ENCODE assay signal across 5 fruit fly cellular contexts in genomic region chr2L:6851963-6852671, dm6.
TF ChIP-seq lines count a peak whose summit lies in the region.

Gene Rca1 (plus strand): TSS chr2L:6852315.

- peak; percentile 68 to 70 for TF ChIP-seq CTCF in S2 (optimal IDR thresholded peaks at IDR 0.05; lab: Kevin White, UChicago)
- TF ChIP-seq CTCF in whole organism, embryonic (GFP tag; optimal IDR thresholded peaks at IDR 0.05; lab: Kevin White, UChicago): peak; percentile 85

TF ChIP-seq in whole organism, adult, 20 proteins besides CTCF, POLR2A, EP300 and RAD21:
- TF ChIP-seq CG14711 (tag; optimal IDR thresholded peaks at IDR 0.05; lab: Kevin White, UChicago): no peak
- TF ChIP-seq toe (GFP tag; optimal IDR thresholded peaks at IDR 0.05; lab: Kevin White, UChicago): no peak
- no peak for TF ChIP-seq CG1620 (GFP tag; optimal IDR thresholded peaks at IDR 0.05; lab: Kevin White, UChicago)
- no peak for TF ChIP-seq Clk (GFP tag; optimal IDR thresholded peaks at IDR 0.05; lab: Kevin White, UChicago)
- TF ChIP-seq cic (GFP tag; optimal IDR thresholded peaks at IDR 0.05; lab: Kevin White, UChicago): no peak
- TF ChIP-seq kay (GFP tag; lab: Kevin White, UChicago; ENCODE audit: borderline replicate concordance): no peak
- TF ChIP-seq CG5204 (GFP tag; optimal IDR thresholded peaks at IDR 0.05; lab: Kevin White, UChicago): no peak
- no peak for TF ChIP-seq Crg-1 (GFP tag; optimal IDR thresholded peaks at IDR 0.05; lab: Kevin White, UChicago)
- TF ChIP-seq bab1 (GFP tag; optimal IDR thresholded peaks at IDR 0.05; lab: Kevin White, UChicago): peak; percentile 42

TF ChIP-seq in whole organism, embryonic, 481 proteins besides CTCF, POLR2A, EP300 and RAD21 (continues in another document):
- TF ChIP-seq CG33213 (GFP tag; optimal IDR thresholded peaks at IDR 0.05; lab: Kevin White, UChicago) (peak; percentile 16), CG3995 (GFP tag; optimal IDR thresholded peaks at IDR 0.05; lab: Kevin White, UChicago) (peak; percentile 97), Dbx (GFP tag; IDR thresholded peaks at IDR 0.05; lab: Robert Waterston, UW) (no peak), CG30403 (GFP tag; optimal IDR thresholded peaks at IDR 0.05; lab: Kevin White, UChicago) (peak; percentile 1), Dll (GFP tag; IDR thresholded peaks at IDR 0.05; lab: Robert Waterston, UW; ENCODE audit: partially characterized antibody) (peak; percentile 64; the same call in 3 of the 4 replicates), CG17829 (tag; optimal IDR thresholded peaks at IDR 0.05; lab: Kevin White, UChicago) (peak; percentile 24), Elba2 (GFP tag; optimal IDR thresholded peaks at IDR 0.05; lab: Kevin White, UChicago) (peak; percentile 45), CG1603 (tag; optimal IDR thresholded peaks at IDR 0.05; lab: Kevin White, UChicago) (peak; percentile 58), CG11247 (GFP tag; IDR thresholded peaks at IDR 0.05; lab: Robert Waterston, UW) (no peak), CoRest (tag; optimal IDR thresholded peaks at IDR 0.05; lab: Kevin White, UChicago) (peak; percentile 44), E2f2 (GFP tag; IDR thresholded peaks at IDR 0.05; lab: Robert Waterston, UW) (peak; percentile 32; the same call in 1 of the 2 replicates), CrebB (tag; optimal IDR thresholded peaks at IDR 0.05; lab: Kevin White, UChicago) (no peak), ftz-f1 (GFP tag; optimal IDR thresholded peaks at IDR 0.05; lab: Kevin White, UChicago) (no peak), phol (tag; optimal IDR thresholded peaks at IDR 0.05; lab: Kevin White, UChicago) (peak; percentile 89), HmgD (GFP tag; optimal IDR thresholded peaks at IDR 0.05; lab: Kevin White, UChicago) (peak; percentile 58), CG12659 (GFP tag; optimal IDR thresholded peaks at IDR 0.05; lab: Kevin White, UChicago) (peak; percentile 73), Lhr (GFP tag; optimal IDR thresholded peaks at IDR 0.05; lab: Kevin White, UChicago) (peak; percentile 82), CG4854 (GFP tag; optimal IDR thresholded peaks at IDR 0.05; lab: Kevin White, UChicago) (peak; percentile 96), ewg (GFP tag; optimal IDR thresholded peaks at IDR 0.05; lab: Kevin White, UChicago) (no peak), pzg (GFP tag; optimal IDR thresholded peaks at IDR 0.05; lab: Kevin White, UChicago) (peak; percentile 85), CHES-1-like (GFP tag; optimal IDR thresholded peaks at IDR 0.05; lab: Kevin White, UChicago) (peak; percentile 55), crp (GFP tag; optimal IDR thresholded peaks at IDR 0.05; lab: Kevin White, UChicago) (peak in 1 of 2 experiments; percentile 30), Scr (GFP tag; IDR thresholded peaks at IDR 0.05; lab: Robert Waterston, UW; ENCODE audit: partially characterized antibody) (peak; percentile 69), CG15514 (GFP tag; optimal IDR thresholded peaks at IDR 0.05; lab: Kevin White, UChicago) (peak; percentile 88), CG30020 (tag; optimal IDR thresholded peaks at IDR 0.05; lab: Kevin White, UChicago) (peak; percentile 25), CG18599 (GFP tag; optimal IDR thresholded peaks at IDR 0.05; lab: Kevin White, UChicago) (no peak)

TF ChIP-seq in whole organism, prepupa, 60 proteins besides CTCF, POLR2A, EP300 and RAD21:
- TF ChIP-seq CG7368 (GFP tag; optimal IDR thresholded peaks at IDR 0.05; lab: Kevin White, UChicago) (no peak), svp (GFP tag; lab: Kevin White, UChicago) (peak; percentile 95), Sox14 (GFP tag; optimal IDR thresholded peaks at IDR 0.05; lab: Kevin White, UChicago) (peak; percentile 26), OdsH (GFP tag; optimal IDR thresholded peaks at IDR 0.05; lab: Kevin White, UChicago) (no peak), acj6 (GFP tag; optimal IDR thresholded peaks at IDR 0.05; lab: Kevin White, UChicago) (no peak), CG3919 (GFP tag; optimal IDR thresholded peaks at IDR 0.05; lab: Kevin White, UChicago) (no peak)
TF ChIP-seq in whole organism, prepupa: peak in this region for 2.

TF ChIP-seq in whole organism, wandering third instar larva, 38 proteins besides CTCF, POLR2A, EP300 and RAD21:
- TF ChIP-seq Myc (optimal IDR thresholded peaks at IDR 0.05; lab: Kevin White, UChicago) (peak; percentile 82), jim (GFP tag; optimal IDR thresholded peaks at IDR 0.05; lab: Kevin White, UChicago) (no peak)
